Worm (Caenorhabditis elegans): ENCODE data around the gene W02D7.8.

Gene W02D7.8

ce11 chrV:8267275-8267674 is 39.0 kb downstream of the W02D7.8 start (continued):
- TF ChIP-seq lin-26 (GFP tag; IDR thresholded peaks at IDR 0.05) (no peak), ztf-28 (GFP tag; IDR thresholded peaks at IDR 0.05) (no peak), repo-1 (tag; optimal IDR thresholded peaks at IDR 0.05) (no peak), mes-4 (tag; optimal IDR thresholded peaks at IDR 0.05) (no peak), hlh-26 (GFP tag; conservative IDR thresholded peaks at IDR 0.05) (no peak), ekl-4 (GFP tag; IDR thresholded peaks at IDR 0.05) (0 out of 2 replicates have a peak, but pooled peaks have one; percentile 21), tbp1 (GFP tag; optimal IDR thresholded peaks at IDR 0.05) (peak; percentile 7), tbx-9 (tag; optimal IDR thresholded peaks at IDR 0.05; ENCODE audit: borderline replicate concordance) (no peak), hmg-1.2 (GFP tag; IDR thresholded peaks at IDR 0.05) (no peak), dox-1 (GFP tag; IDR thresholded peaks at IDR 0.05) (no peak), ceh-79 (tag; optimal IDR thresholded peaks at IDR 0.05) (no peak), nhr-80 (tag; optimal IDR thresholded peaks at IDR 0.05) (peak; percentile 71), madf-10 (tag; optimal IDR thresholded peaks at IDR 0.05) (no peak), F39B2.1 (GFP tag; IDR thresholded peaks at IDR 0.05) (no peak), nhr-90 (tag; optimal IDR thresholded peaks at IDR 0.05) (no peak), athp-1 (tag; optimal IDR thresholded peaks at IDR 0.05) (no peak), Y95B8A.8 (GFP tag; IDR thresholded peaks at IDR 0.05) (no peak), somi-1 (GFP tag; optimal IDR thresholded peaks at IDR 0.05) (no peak), egl-18 (GFP tag; IDR thresholded peaks at IDR 0.05) (no peak), F22D6.2 (tag; optimal IDR thresholded peaks at IDR 0.05) (no peak), F57C9.4 (tag; optimal IDR thresholded peaks at IDR 0.05) (no peak), ztf-22 (GFP tag; optimal IDR thresholded peaks at IDR 0.05) (no peak), F37B4.10 (GFP tag; IDR thresholded peaks at IDR 0.05) (no peak), hrde-1 (tag; optimal IDR thresholded peaks at IDR 0.05; ENCODE audit: borderline replicate concordance) (no peak)

- TF ChIP-seq rcor-1 (GFP tag; IDR thresholded peaks at IDR 0.05) (no peak), F39B2.1 (GFP tag; IDR thresholded peaks at IDR 0.05) (no peak), repo-1 (tag; optimal IDR thresholded peaks at IDR 0.05) (no peak), F55B11.4 (tag; optimal IDR thresholded peaks at IDR 0.05; ENCODE audit: borderline replicate concordance, insufficient read depth) (no peak), hmg-1.2 (GFP tag; IDR thresholded peaks at IDR 0.05) (no peak), ZK185.1 (tag; optimal IDR thresholded peaks at IDR 0.05; ENCODE audit: poor library complexity, severe bottlenecking) (no peak), F57C9.4 (tag; optimal IDR thresholded peaks at IDR 0.05) (no peak), ztf-6 (GFP tag; IDR thresholded peaks at IDR 0.05) (no peak), snpc-1.3 (tag; optimal IDR thresholded peaks at IDR 0.05; ENCODE audit: insufficient read depth) (no peak), K12H6.12 (tag; optimal IDR thresholded peaks at IDR 0.05) (no peak), pbrm-1 (GFP tag; IDR thresholded peaks at IDR 0.05) (no peak)
Measured at ce11 chrV:8266232-8266631, 40.0 kb downstream of the W02D7.8 start, which contains the start of gene F21F8.5. F21F8.5 (minus strand) TSS chrV:8266332.

- TF ChIP-seq Y67H2A.10 (GFP tag; conservative IDR thresholded peaks at IDR 0.05) (no peak), hlh-26 (GFP tag; conservative IDR thresholded peaks at IDR 0.05) (no peak), ets-4 (GFP tag; optimal IDR thresholded peaks at IDR 0.05) (no peak), ztf-28 (GFP tag; IDR thresholded peaks at IDR 0.05) (no peak), lin-26 (GFP tag; IDR thresholded peaks at IDR 0.05) (no peak), atf-7 (tag; optimal IDR thresholded peaks at IDR 0.05) (no peak), lag-1 (GFP tag; IDR thresholded peaks at IDR 0.05) (no peak)
Measured at ce11 chrV:8263941-8264340, 42.3 kb downstream of the W02D7.8 start, which contains the start of gene C16D9.9. C16D9.9 (plus strand) TSS chrV:8264241.

DNA sequence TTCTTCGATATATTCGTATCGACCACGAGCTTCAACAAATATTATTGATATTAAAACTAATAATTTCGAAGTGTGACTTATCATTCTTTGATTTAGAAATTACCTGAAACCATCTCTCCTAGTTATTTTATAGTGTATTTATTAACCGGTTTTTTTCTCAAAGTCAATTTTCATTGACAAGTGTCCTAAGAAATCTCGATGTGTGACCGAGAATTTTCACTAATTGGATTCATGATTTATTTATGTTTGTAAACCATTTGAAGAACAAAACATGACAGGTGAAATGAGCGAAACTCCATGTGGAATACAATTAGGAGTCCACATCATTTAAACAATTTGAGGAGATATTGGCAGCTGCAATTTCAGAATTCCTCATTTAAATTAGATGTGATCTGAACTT is 42.8 kb downstream of the W02D7.8 start, which contains the start of gene C16D9.8:
Gene C16D9.8 (minus strand): TSS at position 101 of the 400 bp plus-strand sequence.
- TF ChIP-seq tbx-9 (tag; optimal IDR thresholded peaks at IDR 0.05; ENCODE audit: borderline replicate concordance) (no peak), nhr-90 (tag; optimal IDR thresholded peaks at IDR 0.05) (no peak), Y56A3A.18 (GFP tag; IDR thresholded peaks at IDR 0.05) (no peak), lin-26 (GFP tag; IDR thresholded peaks at IDR 0.05) (no peak), ztf-22 (GFP tag; optimal IDR thresholded peaks at IDR 0.05) (no peak), let-607 (tag; optimal IDR thresholded peaks at IDR 0.05) (no peak), aptf-2 (GFP tag; conservative IDR thresholded peaks at IDR 0.05) (no peak)
